Fruit fly (Drosophila melanogaster): Measurements from ENCODE around the gene CG4686.
A peak's percentile ranks its signal among the peaks of the same experiment; 100 is the strongest.

DNA sequence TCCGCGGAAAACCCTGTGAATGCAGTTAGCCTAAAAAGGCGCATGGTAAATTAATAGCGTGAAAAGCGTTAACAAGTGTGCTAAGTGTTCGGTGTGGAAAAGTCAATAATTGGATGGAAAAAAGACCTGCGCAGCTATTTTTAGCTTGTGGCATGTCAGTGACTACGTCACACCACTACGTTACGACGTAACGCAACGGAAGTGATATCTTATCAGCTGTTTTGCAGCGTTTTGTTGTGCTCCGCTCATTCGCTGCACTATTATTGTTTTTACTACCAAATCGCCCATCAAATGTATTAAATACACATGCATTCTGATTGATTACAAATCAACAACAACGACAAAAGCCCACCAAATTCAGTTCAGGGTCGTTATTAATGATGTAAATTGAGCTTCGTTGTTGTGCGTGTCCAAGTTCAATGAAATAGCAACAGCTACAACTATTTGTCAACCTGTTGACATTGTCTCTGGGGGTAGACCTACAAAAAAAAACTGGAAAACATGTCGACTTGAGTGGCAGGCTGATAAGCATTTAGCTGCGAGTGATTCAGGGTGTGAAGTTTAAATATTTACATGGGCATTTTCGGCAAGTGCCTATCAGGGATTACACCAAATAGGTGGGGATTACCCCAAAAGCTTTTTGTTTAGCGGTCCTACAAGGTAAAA lies 16.6 kb upstream of the CG4686 start:
- no peak for TF ChIP-seq zen (tag; optimal IDR thresholded peaks at IDR 0.05)
- TF ChIP-seq Meics (GFP tag; optimal IDR thresholded peaks at IDR 0.05), result no peak
- TF ChIP-seq ewg (GFP tag; optimal IDR thresholded peaks at IDR 0.05), result no peak
- TF ChIP-seq B-H2 (GFP tag; optimal IDR thresholded peaks at IDR 0.05), result peak; percentile 51
- TF ChIP-seq toy (GFP tag; IDR thresholded peaks at IDR 0.05), result no peak
- no peak for TF ChIP-seq CG11085 (GFP tag; IDR thresholded peaks at IDR 0.05)
- TF ChIP-seq CG15269 (tag; optimal IDR thresholded peaks at IDR 0.05), result peak; percentile 51
- TF ChIP-seq CG32772 (GFP tag; IDR thresholded peaks at IDR 0.05), result no peak
- peak; percentile 4 for TF ChIP-seq Nf-YC (tag; optimal IDR thresholded peaks at IDR 0.05)
- peak in 1 of 2 experiments; percentile 60 for TF ChIP-seq bsh (GFP tag; optimal IDR thresholded peaks at IDR 0.05)
- TF ChIP-seq CG8089 (GFP tag; optimal IDR thresholded peaks at IDR 0.05), result no peak
- peak; percentile 37 for TF ChIP-seq Dek (tag; optimal IDR thresholded peaks at IDR 0.05)

Data from whole organism, embryonic.